Fruit fly (Drosophila melanogaster): ENCODE results near the gene CG13856.
A peak's percentile ranks its signal among the peaks of the same experiment; 100 is the strongest.

The CG13856 gene

dm6 chr3R:22397068-22397700 lies 5.3 kb upstream of the CG13856 start (continued):
- TF ChIP-seq CG10274 (GFP tag; optimal IDR thresholded peaks at IDR 0.05) (no peak), gcm2 (GFP tag; optimal IDR thresholded peaks at IDR 0.05) (no peak), caup (GFP tag; optimal IDR thresholded peaks at IDR 0.05; ENCODE audit: severe bottlenecking) (no peak), CG10147 (GFP tag; optimal IDR thresholded peaks at IDR 0.05) (peak; percentile 21), CG1792 (GFP tag; optimal IDR thresholded peaks at IDR 0.05) (no peak), Hmx (GFP tag; optimal IDR thresholded peaks at IDR 0.05) (no peak), Bdp1 (GFP tag; optimal IDR thresholded peaks at IDR 0.05) (peak; percentile 100), CG10321 (GFP tag; IDR thresholded peaks at IDR 0.05) (no peak), Rx (GFP tag; IDR thresholded peaks at IDR 0.05) (no peak), CG2116 (GFP tag; optimal IDR thresholded peaks at IDR 0.05) (peak; percentile 7), vnd (GFP tag; IDR thresholded peaks at IDR 0.05; ENCODE audit: partially characterized antibody) (peak; percentile 63; the same call in 2 of the 3 replicates), PHDP (tag; optimal IDR thresholded peaks at IDR 0.05) (no peak), CG9727 (GFP tag; optimal IDR thresholded peaks at IDR 0.05) (no peak), CG9215 (GFP tag; IDR thresholded peaks at IDR 0.05) (no peak), knrl (GFP tag; IDR thresholded peaks at IDR 0.05; ENCODE audit: partially characterized antibody) (peak; percentile 67), HmgZ (tag; optimal IDR thresholded peaks at IDR 0.05) (peak; percentile 37), CG11093 (GFP tag; IDR thresholded peaks at IDR 0.05) (no peak), Stat92E (GFP tag; optimal IDR thresholded peaks at IDR 0.05) (peak in 1 of 3 experiments; percentile 73), CG11504 (tag; optimal IDR thresholded peaks at IDR 0.05) (peak; percentile 5), Kr (GFP tag; optimal IDR thresholded peaks at IDR 0.05) (no peak), ftz-f1 (GFP tag; optimal IDR thresholded peaks at IDR 0.05) (peak; percentile 84), CG9932 (GFP tag; IDR thresholded peaks at IDR 0.05) (no peak), ewg (GFP tag; optimal IDR thresholded peaks at IDR 0.05) (no peak), CG12299 (tag; optimal IDR thresholded peaks at IDR 0.05) (no peak), phol (tag; optimal IDR thresholded peaks at IDR 0.05) (no peak), lola (GFP tag; optimal IDR thresholded peaks at IDR 0.05) (no peak), CG4404 (GFP tag; IDR thresholded peaks at IDR 0.05) (no peak), nau (GFP tag; optimal IDR thresholded peaks at IDR 0.05) (no peak), emc (GFP tag; optimal IDR thresholded peaks at IDR 0.05) (no peak), pros (GFP tag; optimal IDR thresholded peaks at IDR 0.05) (no peak), CTCF (GFP tag; optimal IDR thresholded peaks at IDR 0.05) (peak; percentile 55), mld (GFP tag; IDR thresholded peaks at IDR 0.05; ENCODE audit: partially characterized antibody) (peak; percentile 93), sna (GFP tag; IDR thresholded peaks at IDR 0.05; ENCODE audit: partially characterized antibody) (peak; percentile 62; the same call in 1 of the 2 replicates), CG12071 (GFP tag; optimal IDR thresholded peaks at IDR 0.05) (no peak), CG14667 (GFP tag; IDR thresholded peaks at IDR 0.05) (no peak), tgo (GFP tag; IDR thresholded peaks at IDR 0.05) (no peak), da (GFP tag; optimal IDR thresholded peaks at IDR 0.05) (no peak), CG2678 (tag; optimal IDR thresholded peaks at IDR 0.05) (no peak), maf-S (GFP tag; optimal IDR thresholded peaks at IDR 0.05) (no peak), Gsc (GFP tag; IDR thresholded peaks at IDR 0.05) (no peak), ato (GFP tag; IDR thresholded peaks at IDR 0.05; ENCODE audit: partially characterized antibody) (peak; percentile 74), HLH54F (GFP tag; optimal IDR thresholded peaks at IDR 0.05) (no peak), CG10654 (GFP tag; optimal IDR thresholded peaks at IDR 0.05) (no peak), Oaz (GFP tag; IDR thresholded peaks at IDR 0.05) (no peak), CG42726 (GFP tag; IDR thresholded peaks at IDR 0.05; ENCODE audit: partially characterized antibody) (peak; percentile 96), Dll (GFP tag; IDR thresholded peaks at IDR 0.05; ENCODE audit: partially characterized antibody) (0 out of 4 replicates have a peak, but pooled peaks have one; percentile 56), tna (GFP tag; IDR thresholded peaks at IDR 0.05; ENCODE audit: partially characterized antibody) (peak; percentile 81), eyg (GFP tag; optimal IDR thresholded peaks at IDR 0.05) (no peak), chif (GFP tag; optimal IDR thresholded peaks at IDR 0.05) (no peak)
